Fruit fly (Drosophila melanogaster) whole organism, prepupa: Measurements from ENCODE around the gene emc.

Experiments
- Blimp-1 ChIP-seq: fragments of 200-800 bp; sonication (Bioruptor generic); optimal IDR thresholded peaks from 3 replicates; lab custom pipeline; 2017; ENCODE audit warnings: missing biosample characterization, missing genetic modification characterization, mild to moderate bottlenecking, moderate library complexity, missing genetic modification reagents
- CG10631 ChIP-seq: fragments of 200-800 bp; sonication (Bioruptor generic); optimal IDR thresholded peaks from 2 replicates; lab custom pipeline; 2016; ENCODE audit warnings: missing biosample characterization, missing genetic modification characterization
- CG10669 ChIP-seq: fragments of 200-800 bp; sonication (Bioruptor generic); optimal IDR thresholded peaks from 3 replicates; lab custom pipeline; 2018; ENCODE audit warnings: missing biosample characterization, mild to moderate bottlenecking, missing genetic modification characterization, moderate library complexity
- CG11294 ChIP-seq: fragments of 200-800 bp; sonication (Bioruptor generic); IDR thresholded peaks from 2 replicates; pipeline ENCODE4 v1.3.6; 2022; ENCODE audit warnings: missing biosample characterization, missing genetic modification characterization
- CG11902 ChIP-seq: fragments of 200-800 bp; sonication (Bioruptor generic); optimal IDR thresholded peaks from 3 replicates; lab custom pipeline; 2016; ENCODE audit warnings: missing biosample characterization, missing genetic modification characterization
- CG15336 ChIP-seq: fragments of 200-800 bp; sonication (Bioruptor generic); IDR thresholded peaks from 2 replicates; pipeline ENCODE4 v1.3.6; 2022; ENCODE audit warnings: missing biosample characterization, missing genetic modification characterization
- CG16779 ChIP-seq: fragments of 200-800 bp; sonication (Bioruptor generic); optimal IDR thresholded peaks from 3 replicates; lab custom pipeline; 2017; ENCODE audit warnings: missing biosample characterization, mild to moderate bottlenecking, missing genetic modification characterization
- CG3032 ChIP-seq: fragments of 200-800 bp; optimal IDR thresholded peaks from 2 replicates; lab custom pipeline; 2019; ENCODE audit warnings: missing biosample characterization, mild to moderate bottlenecking, missing genetic modification characterization, moderate library complexity
- CG31627 ChIP-seq: fragments of 200-800 bp; sonication (Bioruptor generic); optimal IDR thresholded peaks from 3 replicates; lab custom pipeline; 2016; ENCODE audit warnings: missing biosample characterization, missing genetic modification characterization
- CG32006 ChIP-seq: fragments of 200-800 bp; sonication (Bioruptor generic); optimal IDR thresholded peaks from 3 replicates; lab custom pipeline; 2017; ENCODE audit warnings: missing biosample characterization, mild to moderate bottlenecking, missing genetic modification characterization
- CG34406 ChIP-seq: fragments of 200-800 bp; sonication (Bioruptor generic); optimal IDR thresholded peaks from 3 replicates; lab custom pipeline; 2016; ENCODE audit warnings: missing biosample characterization, missing genetic modification characterization
- CG4318 ChIP-seq: fragments of 200-800 bp; sonication (Bioruptor generic); optimal IDR thresholded peaks from 3 replicates; lab custom pipeline; 2017; ENCODE audit warnings: missing biosample characterization, mild to moderate bottlenecking, missing genetic modification characterization
- CG6163 ChIP-seq: fragments of 200-800 bp; sonication (Bioruptor generic); IDR thresholded peaks from 3 replicates; pipeline ENCODE4 v1.3.6; 2022; ENCODE audit warnings: missing biosample characterization, missing genetic modification characterization
- CG6276 ChIP-seq: fragments of 200-800 bp; sonication (Bioruptor generic); optimal IDR thresholded peaks from 2 replicates; lab custom pipeline; 2017; ENCODE audit warnings: missing biosample characterization, mild to moderate bottlenecking, missing genetic modification characterization
- CG6792 ChIP-seq: fragments of 200-800 bp; sonication (Bioruptor generic); optimal IDR thresholded peaks from 3 replicates; lab custom pipeline; 2016; ENCODE audit warnings: missing biosample characterization, missing genetic modification characterization
- CG6854 ChIP-seq: fragments of 200-800 bp; sonication (Bioruptor generic); optimal IDR thresholded peaks from 2 replicates; lab custom pipeline; 2017; ENCODE audit warnings: missing biosample characterization, mild to moderate bottlenecking, missing genetic modification characterization
- CG7368 ChIP-seq: fragments of 200-800 bp; sonication (Bioruptor generic); optimal IDR thresholded peaks from 3 replicates; lab custom pipeline; 2016; ENCODE audit warnings: missing biosample characterization, missing genetic modification characterization
- CG8119 ChIP-seq: fragments of 200-800 bp; sonication (Bioruptor generic); IDR thresholded peaks from 3 replicates; pipeline ENCODE4 v1.3.6; 2022; ENCODE audit warnings: missing biosample characterization, missing genetic modification characterization
- CG8632 ChIP-seq: fragments of 200-800 bp; sonication (Bioruptor generic); optimal IDR thresholded peaks from 3 replicates; lab custom pipeline; 2016; ENCODE audit warnings: missing biosample characterization, missing genetic modification characterization
- Eip75B ChIP-seq: fragments of 200-800 bp; sonication (Bioruptor generic); optimal IDR thresholded peaks from 3 replicates; lab custom pipeline; 2016; ENCODE audit warnings: missing biosample characterization, missing genetic modification characterization
- Eip78C ChIP-seq: fragments of 200-800 bp; sonication (Bioruptor generic); peaks from one replicate; lab custom pipeline; 2016; ENCODE audit warnings: missing biosample characterization, missing genetic modification characterization
- Hr38 ChIP-seq: sonication (Bioruptor generic); optimal IDR thresholded peaks from 2 replicates; lab custom pipeline; 2016; ENCODE audit warnings: missing biosample characterization, missing genetic modification characterization
- Hr39 ChIP-seq: fragments of 200-800 bp; sonication (Bioruptor generic); optimal IDR thresholded peaks from 2 replicates; lab custom pipeline; 2016; ENCODE audit warnings: missing biosample characterization, missing genetic modification characterization
- Hr4 ChIP-seq: fragments of 200-800 bp; sonication (Bioruptor generic); optimal IDR thresholded peaks from 3 replicates; lab custom pipeline; 2016; ENCODE audit warnings: missing biosample characterization, missing genetic modification characterization
- Lpt ChIP-seq: fragments of 200-800 bp; sonication (Bioruptor generic); optimal IDR thresholded peaks from 3 replicates; lab custom pipeline; 2016; ENCODE audit warnings: missing biosample characterization, missing genetic modification characterization
- Met ChIP-seq: fragments of 200-800 bp; sonication (Bioruptor generic); optimal IDR thresholded peaks from 3 replicates; lab custom pipeline; 2016; ENCODE audit warnings: missing biosample characterization, missing genetic modification characterization
- OdsH ChIP-seq: fragments of 200-800 bp; sonication (Bioruptor generic); optimal IDR thresholded peaks from 3 replicates; lab custom pipeline; 2016; ENCODE audit warnings: missing biosample characterization, missing genetic modification characterization
- Smox ChIP-seq: fragments of 200-800 bp; sonication (Bioruptor generic); optimal IDR thresholded peaks from 3 replicates; lab custom pipeline; 2016; ENCODE audit warnings: missing biosample characterization, missing genetic modification characterization
- Sox102F ChIP-seq: fragments of 200-800 bp; sonication (Bioruptor generic); optimal IDR thresholded peaks from 2 replicates; lab custom pipeline; 2016; ENCODE audit warnings: missing biosample characterization, mild to moderate bottlenecking, missing genetic modification characterization
- Sox14 ChIP-seq: fragments of 200-800 bp; sonication (Bioruptor generic); optimal IDR thresholded peaks from 3 replicates; lab custom pipeline; 2016; ENCODE audit warnings: missing biosample characterization, missing genetic modification characterization
- Sox15 ChIP-seq: fragments of 200-800 bp; sonication (Bioruptor generic); optimal IDR thresholded peaks from 3 replicates; lab custom pipeline; 2016; ENCODE audit warnings: missing biosample characterization, missing genetic modification characterization
- achi ChIP-seq: fragments of 200-800 bp; sonication (Bioruptor generic); optimal IDR thresholded peaks from 3 replicates; lab custom pipeline; 2016; ENCODE audit warnings: missing biosample characterization, missing genetic modification characterization
- dac ChIP-seq: fragments of 200-800 bp; sonication (Bioruptor generic); optimal IDR thresholded peaks from 2 replicates; lab custom pipeline; 2017; ENCODE audit warnings: missing biosample characterization, mild to moderate bottlenecking, missing genetic modification characterization
- dsx ChIP-seq: fragments of 200-800 bp; optimal IDR thresholded peaks from 3 replicates; lab custom pipeline; 2019; ENCODE audit warnings: missing biosample characterization, mild to moderate bottlenecking, missing genetic modification characterization, moderate library complexity; ENCODE audit not compliant: poor library complexity, severe bottlenecking
- eg ChIP-seq: fragments of 200-800 bp; sonication (Bioruptor generic); IDR thresholded peaks from 3 replicates; pipeline ENCODE4 v1.3.6; 2022; ENCODE audit warnings: missing biosample characterization, missing genetic modification characterization
- esn ChIP-seq: fragments of 200-800 bp; sonication (Bioruptor generic); optimal IDR thresholded peaks from 2 replicates; lab custom pipeline; 2016; ENCODE audit warnings: missing biosample characterization, mild to moderate bottlenecking, missing genetic modification characterization, moderate library complexity
- fd59A ChIP-seq: fragments of 200-800 bp; sonication (Bioruptor generic); optimal IDR thresholded peaks from 2 replicates; lab custom pipeline; 2017; ENCODE audit warnings: missing biosample characterization, mild to moderate bottlenecking, missing genetic modification characterization, missing genetic modification reagents
- fd85E ChIP-seq: fragments of 200-800 bp; sonication (Bioruptor generic); optimal IDR thresholded peaks from 3 replicates; lab custom pipeline; 2016; ENCODE audit warnings: missing biosample characterization, missing genetic modification characterization
- fkh ChIP-seq: fragments of 200-800 bp; sonication (Bioruptor generic); optimal IDR thresholded peaks from 3 replicates; lab custom pipeline; 2017; ENCODE audit warnings: missing biosample characterization, mild to moderate bottlenecking, missing genetic modification characterization, moderate library complexity
- lz ChIP-seq: fragments of 200-800 bp; sonication (Bioruptor generic); optimal IDR thresholded peaks from 3 replicates; lab custom pipeline; 2016; ENCODE audit warnings: missing biosample characterization, missing genetic modification characterization
- net ChIP-seq: fragments of 200-800 bp; sonication (Bioruptor generic); optimal IDR thresholded peaks from 3 replicates; lab custom pipeline; 2016; ENCODE audit warnings: missing biosample characterization, missing genetic modification characterization
- pdm3 ChIP-seq: fragments of 200-800 bp; sonication (Bioruptor generic); optimal IDR thresholded peaks from 3 replicates; lab custom pipeline; 2016; ENCODE audit warnings: missing biosample characterization, missing genetic modification characterization
- spab ChIP-seq: fragments of 200-800 bp; sonication (Bioruptor generic); optimal IDR thresholded peaks from 2 replicates; lab custom pipeline; 2017; ENCODE audit warnings: missing biosample characterization, mild to moderate bottlenecking, missing genetic modification characterization, missing genetic modification reagents
- ss ChIP-seq, 2 experiments: fragments of 200-800 bp; sonication (Bioruptor generic); optimal IDR thresholded peaks; 2 replicates in 1 of 2; 3 replicates in 1 of 2; lab custom pipeline; 2017 to 2018; ENCODE audit warnings: mild to moderate bottlenecking in 2 of 2, missing biosample characterization in 2 of 2, missing genetic modification characterization in 2 of 2, moderate library complexity in 1 of 2
- svp ChIP-seq: fragments of 200-800 bp; sonication (Bioruptor generic); peaks from one replicate; lab custom pipeline; 2016; ENCODE audit warnings: missing biosample characterization, missing genetic modification characterization
- topi ChIP-seq: fragments of 200-800 bp; sonication (Bioruptor generic); optimal IDR thresholded peaks from 3 replicates; lab custom pipeline; 2016; ENCODE audit warnings: missing biosample characterization, missing genetic modification characterization
- vri ChIP-seq: fragments of 200-800 bp; sonication (Bioruptor generic); optimal IDR thresholded peaks from 3 replicates; lab custom pipeline; 2016; ENCODE audit warnings: missing biosample characterization, mild to moderate bottlenecking, missing genetic modification characterization

The emc gene

DNA sequence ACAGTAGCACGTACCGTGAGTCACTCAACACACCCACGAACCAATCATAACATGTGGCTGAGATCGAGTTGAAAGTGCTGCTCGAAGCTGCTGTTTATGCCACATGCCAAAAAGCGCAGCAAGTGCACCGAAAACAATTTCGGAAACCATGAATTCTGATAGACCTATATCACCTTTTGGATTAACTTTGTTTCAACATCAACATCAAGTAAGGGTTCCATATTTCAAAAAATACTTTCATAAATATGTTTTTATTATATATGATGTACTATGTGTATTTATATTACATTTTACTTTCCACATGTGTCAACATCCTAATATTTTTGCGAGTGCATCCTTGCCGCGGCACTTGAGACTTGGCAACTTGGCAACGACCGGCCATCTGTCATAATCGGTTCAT is 27.0 kb downstream of the emc start (continued):
- TF ChIP-seq CG6163, result peak; percentile 51; the same call in 1 of the 3 replicates
- TF ChIP-seq Hr39 (GFP tag; lab: Kevin White, UChicago), result peak; percentile 27
- TF ChIP-seq Hr4 (GFP tag; lab: Kevin White, UChicago), result peak; percentile 53
- TF ChIP-seq esn (GFP tag; lab: Kevin White, UChicago), result peak; percentile 62
- TF ChIP-seq Sox15 (GFP tag; lab: Kevin White, UChicago), result peak; percentile 15
- TF ChIP-seq Lpt (GFP tag; lab: Kevin White, UChicago), result no peak
- TF ChIP-seq CG6276 (GFP tag; lab: Kevin White, UChicago), result peak; percentile 41
- TF ChIP-seq Sox14, result no peak
- TF ChIP-seq eg, result peak; percentile 45; the same call in 1 of the 3 replicates
- no peak for TF ChIP-seq CG11294 (GFP tag; lab: Robert Waterston, UW)
- peak; percentile 29 for TF ChIP-seq CG7368

- TF ChIP-seq CG4318 (GFP tag; lab: Kevin White, UChicago) (no peak), Blimp-1 (GFP tag; lab: Kevin White, UChicago) (no peak), Hr4 (GFP tag; lab: Kevin White, UChicago) (no peak), eg (no peak), Hr39 (GFP tag; lab: Kevin White, UChicago) (no peak), CG10631 (no peak), CG11294 (GFP tag; lab: Robert Waterston, UW) (no peak), Sox15 (GFP tag; lab: Kevin White, UChicago) (no peak), CG6792 (no peak), lz (GFP tag; lab: Kevin White, UChicago) (no peak), net (GFP tag; lab: Kevin White, UChicago) (no peak), Eip75B (GFP tag; lab: Kevin White, UChicago) (no peak)
Measured at dm6 chr3L:776696-777095, 27.5 kb downstream of the emc start.

dm6 chr3L:777299-777699 is 28.1 kb downstream of the emc start:
- peak; percentile 77 for TF ChIP-seq CG8632 (GFP tag; lab: Kevin White, UChicago)
- peak; percentile 92 for TF ChIP-seq Eip78C
- TF ChIP-seq ss (GFP tag; optimal IDR thresholded peaks at IDR 0.05; lab: Kevin White, UChicago), result peak; percentile 31 to 61
- peak; percentile 53 for TF ChIP-seq vri
- TF ChIP-seq CG31627 (GFP tag; lab: Kevin White, UChicago), result peak; percentile 79
- peak; percentile 77 for TF ChIP-seq CG7368
- peak; percentile 93 for TF ChIP-seq svp (GFP tag; lab: Kevin White, UChicago)
- TF ChIP-seq dsx, result peak; percentile 49
- TF ChIP-seq fkh (GFP tag; lab: Kevin White, UChicago), result no peak
- TF ChIP-seq topi (GFP tag; lab: Kevin White, UChicago), result peak; percentile 74
- no peak for TF ChIP-seq fd85E (GFP tag; lab: Kevin White, UChicago)
- peak; percentile 51 for TF ChIP-seq CG15336 (GFP tag; lab: Robert Waterston, UW)
- peak; percentile 77 for TF ChIP-seq achi (GFP tag; lab: Kevin White, UChicago)
- peak; percentile 77 for TF ChIP-seq Eip75B (GFP tag; lab: Kevin White, UChicago)
- TF ChIP-seq OdsH (GFP tag; lab: Kevin White, UChicago), result peak; percentile 80
- TF ChIP-seq Hr39 (GFP tag; lab: Kevin White, UChicago), result peak; percentile 85
- TF ChIP-seq Hr38, result no peak
- TF ChIP-seq Sox102F (GFP tag; lab: Kevin White, UChicago), result peak; percentile 74
- TF ChIP-seq CG3032 (tag; lab: Kevin White, UChicago), result peak; percentile 60
- no peak for TF ChIP-seq CG16779 (tag; lab: Kevin White, UChicago)
- TF ChIP-seq pdm3 (GFP tag; lab: Kevin White, UChicago), result peak; percentile 81
- TF ChIP-seq lz (GFP tag; lab: Kevin White, UChicago), result peak; percentile 73
- no peak for TF ChIP-seq CG8119 (GFP tag; lab: Robert Waterston, UW)
- peak; percentile 61 for TF ChIP-seq fd59A (GFP tag; lab: Kevin White, UChicago)
- TF ChIP-seq Met, result peak; percentile 76
- TF ChIP-seq CG34406 (GFP tag; lab: Kevin White, UChicago), result peak; percentile 75
- TF ChIP-seq net (GFP tag; lab: Kevin White, UChicago), result peak; percentile 77
- TF ChIP-seq CG6854 (GFP tag; lab: Kevin White, UChicago), result peak; percentile 36
- peak; percentile 70 for TF ChIP-seq Smox
- TF ChIP-seq CG11902, result peak; percentile 75
- peak; percentile 80 for TF ChIP-seq CG6792
- TF ChIP-seq CG10669 (GFP tag; lab: Kevin White, UChicago), result peak; percentile 69
- peak; percentile 74 for TF ChIP-seq Sox14
- TF ChIP-seq Lpt (GFP tag; lab: Kevin White, UChicago), result peak; percentile 3
- TF ChIP-seq spab, result peak; percentile 53
- no peak for TF ChIP-seq dac (GFP tag; lab: Kevin White, UChicago)
- peak; percentile 60 for TF ChIP-seq CG32006 (GFP tag; lab: Kevin White, UChicago)
